Fruit fly (Drosophila melanogaster) whole organism, prepupa: ENCODE data around the gene Atf3.

Source experiments
- CG6854 ChIP-seq: fragments of 200-800 bp; sonication (Bioruptor generic); optimal IDR thresholded peaks from 2 replicates; lab custom pipeline; 2017; ENCODE audit warnings: missing biosample characterization, mild to moderate bottlenecking, missing genetic modification characterization
- Eip78C ChIP-seq: fragments of 200-800 bp; sonication (Bioruptor generic); peaks from one replicate; lab custom pipeline; 2016; ENCODE audit warnings: missing biosample characterization, missing genetic modification characterization
- Met ChIP-seq: fragments of 200-800 bp; sonication (Bioruptor generic); optimal IDR thresholded peaks from 3 replicates; lab custom pipeline; 2016; ENCODE audit warnings: missing biosample characterization, missing genetic modification characterization
- fkh ChIP-seq: fragments of 200-800 bp; sonication (Bioruptor generic); optimal IDR thresholded peaks from 3 replicates; lab custom pipeline; 2017; ENCODE audit warnings: missing biosample characterization, mild to moderate bottlenecking, missing genetic modification characterization, moderate library complexity
- pdm3 ChIP-seq: fragments of 200-800 bp; sonication (Bioruptor generic); optimal IDR thresholded peaks from 3 replicates; lab custom pipeline; 2016; ENCODE audit warnings: missing biosample characterization, missing genetic modification characterization

- TF ChIP-seq CG6854 = peak; percentile 49
- TF ChIP-seq pdm3 = no peak
- no peak for TF ChIP-seq Eip78C (GFP tag; lab: Kevin White, UChicago)
- TF ChIP-seq Met (GFP tag; lab: Kevin White, UChicago) = no peak
- no peak for TF ChIP-seq fkh (GFP tag; lab: Kevin White, UChicago)
Measured at dm6 chrX:1308444-1308843, 33.4 kb upstream of the Atf3 start.
